Worm (Caenorhabditis elegans): ENCODE data around the gene nhr-147.

DNA sequence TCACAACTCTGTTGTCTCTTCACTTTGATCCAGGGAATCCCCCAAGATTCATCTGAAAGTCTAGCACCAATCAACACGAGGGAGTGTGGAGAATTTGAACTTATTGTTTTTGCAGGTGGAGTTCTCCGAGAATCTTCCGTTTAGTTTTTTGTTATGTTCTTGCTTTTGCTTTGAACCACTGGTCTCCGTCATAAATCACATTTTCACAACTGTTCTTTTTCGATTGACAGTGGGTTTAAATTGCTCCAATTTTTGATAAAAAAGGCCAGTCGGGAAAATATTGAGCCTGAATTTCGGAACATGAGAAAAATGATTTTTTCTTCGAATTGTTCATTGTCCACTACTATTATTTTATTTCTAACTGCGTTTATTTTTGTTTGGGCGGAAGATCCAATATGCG, 23.7 kb upstream of the nhr-147 start, which contains the start of gene F10G2.10:
- TF ChIP-seq ztf-11 (tag; optimal IDR thresholded peaks at IDR 0.05), result no peak
- TF ChIP-seq nhr-237 (tag; optimal IDR thresholded peaks at IDR 0.05), result no peak
- TF ChIP-seq ztf-1 (GFP tag; conservative IDR thresholded peaks at IDR 0.05), result no peak
- TF ChIP-seq nhr-25 (tag; optimal IDR thresholded peaks at IDR 0.05), result no peak
- TF ChIP-seq lin-11 (tag; optimal IDR thresholded peaks at IDR 0.05), result no peak
- no peak for TF ChIP-seq snpc-4 (tag; optimal IDR thresholded peaks at IDR 0.05)
- no peak for TF ChIP-seq nhr-23 (tag; optimal IDR thresholded peaks at IDR 0.05)
- TF ChIP-seq dmd-4 (tag; optimal IDR thresholded peaks at IDR 0.05), result no peak
- no peak for TF ChIP-seq lsy-2 (tag; optimal IDR thresholded peaks at IDR 0.05)
- no peak for TF ChIP-seq zag-1 (tag; optimal IDR thresholded peaks at IDR 0.05)
- no peak for TF ChIP-seq nhr-12 (tag; optimal IDR thresholded peaks at IDR 0.05)
